Worm (Caenorhabditis elegans) whole organism, midembryonic: ENCODE data around the gene C03B1.3.

Experiments used
- T22C8.4 ChIP-seq: fragments of 200-800 bp; sonication (Bioruptor generic); IDR thresholded peaks from 2 replicates; pipeline ENCODE4 v1.3.6; 2022; ENCODE audit warnings: missing genetic modification characterization, missing compliant biosample characterization
- cog-1 ChIP-seq: sonication (generic microtip); optimal IDR thresholded peaks from 2 replicates; lab custom pipeline; 2016; ENCODE audit warnings: missing genetic modification characterization, missing compliant biosample characterization
- flt-1 ChIP-seq: fragments of 200-800 bp; sonication (Bioruptor generic); IDR thresholded peaks from 2 replicates; pipeline ENCODE4 v1.3.6; 2022; ENCODE audit warnings: missing genetic modification characterization, missing compliant biosample characterization
- klf-2 ChIP-seq: fragments of 200-800 bp; sonication (Bioruptor generic); conservative IDR thresholded peaks from 2 replicates; pipeline ENCODE4 v1.3.6; 2022; ENCODE audit warnings: missing genetic modification reagents, missing genetic modification characterization, missing compliant biosample characterization
- med-1 ChIP-seq: sonication (generic microtip); optimal IDR thresholded peaks from 2 replicates; lab custom pipeline; 2017; ENCODE audit warnings: missing genetic modification characterization, mild to moderate bottlenecking, missing compliant biosample characterization, antibody characterized with exemption, missing genetic modification reagents; ENCODE audit not compliant: insufficient read depth
- ref-1 ChIP-seq: fragments of 200-800 bp; sonication (Bioruptor generic); conservative IDR thresholded peaks from 2 replicates; pipeline ENCODE4 v1.3.6; 2022; ENCODE audit warnings: missing genetic modification reagents, missing genetic modification characterization, missing compliant biosample characterization
- tab-1 ChIP-seq: fragments of 200-800 bp; sonication (Bioruptor generic); IDR thresholded peaks from 2 replicates; pipeline ENCODE4 v1.3.6; 2022; ENCODE audit warnings: missing genetic modification characterization, missing compliant biosample characterization
- ztf-23 ChIP-seq: fragments of 200-800 bp; sonication (Bioruptor generic); IDR thresholded peaks from 2 replicates; pipeline ENCODE4 v1.3.6; 2022; ENCODE audit warnings: missing genetic modification reagents, missing genetic modification characterization, missing compliant biosample characterization
- ztf-29 ChIP-seq: fragments of 200-800 bp; sonication (Bioruptor generic); IDR thresholded peaks from 2 replicates; pipeline ENCODE4 v1.3.6; 2022; ENCODE audit warnings: missing genetic modification reagents, missing genetic modification characterization, missing compliant biosample characterization

Gene C03B1.3

DNA sequence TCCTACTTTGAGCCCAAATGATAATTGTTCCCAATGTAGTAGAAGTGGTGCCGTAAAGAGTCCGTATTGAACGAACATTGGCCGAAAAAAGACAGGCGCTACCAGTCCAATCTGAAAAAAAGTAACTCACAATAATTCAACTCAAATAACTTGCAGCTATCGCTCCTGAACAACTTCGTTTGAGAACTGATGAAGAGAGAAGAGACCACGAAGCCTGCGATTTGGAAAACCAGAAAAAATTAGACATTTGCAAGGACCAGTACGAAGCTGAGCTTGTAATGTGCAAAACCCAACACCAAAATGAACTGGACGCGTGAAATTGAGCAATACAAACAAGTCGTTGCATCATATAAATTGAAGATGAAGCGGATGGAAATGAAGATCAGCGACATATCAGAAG, 8.6 kb downstream of the C03B1.3 start, which contains the start of gene C03B1.1:
TSS of gene C03B1.1 (plus strand) at position 301 of the 400 bp plus-strand sequence.
- TF ChIP-seq tab-1 (GFP tag; lab: Robert Waterston, UW) (no peak), ref-1 (GFP tag; lab: Robert Waterston, UW) (no peak), ztf-29 (GFP tag; lab: Robert Waterston, UW) (no peak), flt-1 (GFP tag; lab: Robert Waterston, UW) (no peak), med-1 (no peak), cog-1 (tag; lab: Kevin White, UChicago) (no peak), ztf-23 (GFP tag; lab: Robert Waterston, UW) (no peak), klf-2 (no peak), T22C8.4 (GFP tag; lab: Robert Waterston, UW) (no peak)

DNA sequence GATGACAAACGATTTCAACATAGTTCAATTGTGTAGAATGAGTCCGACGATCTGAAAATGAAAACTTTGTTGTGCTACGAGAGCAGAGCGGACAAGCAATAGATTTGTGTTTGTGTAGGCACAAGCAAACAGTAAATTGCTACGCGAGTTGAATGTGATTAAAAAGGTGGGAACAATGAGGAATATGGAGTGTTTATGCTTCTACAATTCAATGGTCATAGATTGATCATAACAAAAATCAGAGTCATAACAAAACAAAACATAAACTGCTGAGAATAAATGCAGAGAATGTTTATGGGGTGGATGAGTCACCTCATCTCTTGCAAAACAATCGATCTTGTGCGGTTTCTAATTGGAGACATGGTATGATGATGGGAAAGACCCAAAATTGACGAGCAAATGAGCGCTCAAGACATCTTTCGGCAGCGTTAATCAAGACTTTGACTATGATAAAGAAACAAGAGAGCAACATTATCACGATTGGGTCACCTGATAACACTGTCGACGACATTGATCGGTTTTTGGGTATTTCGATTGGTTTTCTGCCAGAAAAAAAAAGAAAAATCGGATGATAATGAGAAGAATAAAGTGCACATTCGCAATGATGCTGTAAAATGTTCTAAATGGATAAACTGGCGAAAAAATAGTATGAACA, 11.9 kb downstream of the C03B1.3 start, which contains the start of gene lmp-1:
TSS of gene lmp-1 (minus strand) at position 51 of the 655 bp plus-strand sequence.
- TF ChIP-seq med-1 = no peak
- TF ChIP-seq T22C8.4 (GFP tag; lab: Robert Waterston, UW) = no peak

DNA sequence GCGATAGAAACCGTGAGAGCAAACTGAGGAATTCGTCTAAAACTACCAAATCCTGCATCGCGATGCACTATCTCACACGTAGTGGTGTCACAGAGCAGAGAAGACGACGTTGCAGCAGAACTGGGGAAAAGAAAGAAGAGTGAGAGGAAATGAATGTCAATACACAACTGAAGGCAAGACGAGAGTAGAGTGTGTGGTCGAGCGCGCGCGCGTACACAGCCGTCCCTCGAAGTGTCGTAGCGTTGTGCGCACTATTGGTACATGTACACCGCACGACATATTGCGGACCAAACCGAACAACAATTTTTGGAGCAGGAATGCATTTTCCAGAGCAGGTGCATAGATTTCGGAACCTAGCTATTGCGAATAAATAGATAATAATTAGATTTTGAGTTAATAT, 12.5 kb downstream of the C03B1.3 start:
- TF ChIP-seq ztf-23 (GFP tag; lab: Robert Waterston, UW) (0 out of 2 replicates have a peak, but pooled peaks have one; percentile 27), flt-1 (GFP tag; lab: Robert Waterston, UW) (peak; percentile 75), T22C8.4 (GFP tag; lab: Robert Waterston, UW) (no peak), klf-2 (no peak), tab-1 (GFP tag; lab: Robert Waterston, UW) (peak; percentile 37; the same call in 1 of the 2 replicates), ztf-29 (GFP tag; lab: Robert Waterston, UW) (no peak), ref-1 (GFP tag; lab: Robert Waterston, UW) (no peak), cog-1 (tag; lab: Kevin White, UChicago) (peak; percentile 67), med-1 (no peak)

DNA sequence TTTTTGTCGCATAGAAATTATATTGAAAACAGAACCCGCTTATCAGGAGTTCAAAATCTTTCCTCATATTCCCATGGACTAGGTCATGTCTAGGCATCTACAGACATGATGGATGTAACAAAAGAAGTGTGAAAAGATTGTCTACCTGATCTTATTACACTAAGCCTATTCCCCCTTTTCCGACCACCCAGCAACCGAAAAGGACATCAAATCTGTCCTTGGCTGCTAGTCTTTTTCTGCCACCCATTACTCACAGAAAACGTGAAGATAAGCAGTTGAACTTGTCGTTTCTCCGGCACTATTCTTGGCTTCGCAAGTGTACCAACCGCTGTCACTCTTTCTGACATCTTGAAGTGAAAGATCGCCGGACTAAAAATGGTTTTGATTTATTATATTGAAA, 17.1 kb downstream of the C03B1.3 start:
- TF ChIP-seq T22C8.4 (GFP tag; lab: Robert Waterston, UW) (no peak), med-1 (no peak), klf-2 (no peak), ztf-23 (GFP tag; lab: Robert Waterston, UW) (no peak), flt-1 (GFP tag; lab: Robert Waterston, UW) (no peak), tab-1 (GFP tag; lab: Robert Waterston, UW) (no peak), ztf-29 (GFP tag; lab: Robert Waterston, UW) (no peak), ref-1 (GFP tag; lab: Robert Waterston, UW) (no peak), cog-1 (tag; lab: Kevin White, UChicago) (no peak)

DNA sequence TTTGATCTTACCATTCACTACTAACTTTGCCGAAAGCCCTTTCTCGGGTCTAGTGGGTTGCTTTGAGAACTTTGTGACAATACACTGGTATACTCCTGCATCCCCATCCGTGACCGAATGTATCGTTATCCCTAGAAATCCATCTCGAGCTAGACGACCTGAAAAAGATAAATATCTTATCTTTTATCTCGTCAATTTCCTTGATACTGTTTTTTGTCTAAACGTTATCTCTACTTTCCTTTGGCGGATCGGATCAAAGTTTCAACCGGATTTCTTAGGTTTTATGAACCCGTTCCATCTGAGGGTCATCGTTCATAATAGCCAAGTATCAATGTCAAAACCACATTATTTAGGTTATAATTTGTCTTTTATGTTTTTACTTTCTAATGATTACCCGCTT, 18.7 kb downstream of the C03B1.3 start:
- no peak for TF ChIP-seq cog-1 (tag; lab: Kevin White, UChicago)
- no peak for TF ChIP-seq tab-1 (GFP tag; lab: Robert Waterston, UW)
- no peak for TF ChIP-seq ztf-23 (GFP tag; lab: Robert Waterston, UW)
- no peak for TF ChIP-seq med-1
- TF ChIP-seq ztf-29 (GFP tag; lab: Robert Waterston, UW) = no peak
- TF ChIP-seq flt-1 (GFP tag; lab: Robert Waterston, UW) = no peak
- no peak for TF ChIP-seq T22C8.4 (GFP tag; lab: Robert Waterston, UW)
- TF ChIP-seq ref-1 (GFP tag; lab: Robert Waterston, UW) = no peak
- no peak for TF ChIP-seq klf-2

DNA sequence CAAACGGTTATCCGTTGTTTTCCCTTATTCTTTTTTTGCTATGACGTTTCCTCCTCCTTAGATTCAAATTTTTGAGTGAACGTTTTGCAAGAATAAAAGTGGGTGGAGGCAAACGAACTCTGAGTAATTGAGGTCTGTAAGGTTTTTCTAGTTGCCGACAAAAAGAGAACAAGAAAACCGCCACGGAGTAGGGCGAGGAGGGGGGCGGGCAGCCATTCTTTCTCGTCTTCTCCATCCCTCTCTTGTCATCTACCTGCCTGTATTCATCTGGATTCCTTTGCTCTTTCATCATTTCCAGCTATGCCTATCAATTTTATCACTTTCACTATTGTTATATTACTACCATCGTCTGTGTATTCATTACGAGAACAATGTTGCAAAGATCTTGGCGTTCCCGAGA, 19.4 kb downstream of the C03B1.3 start, which contains the start of gene igdb-3:
TSS of gene igdb-3 (plus strand) at position 301 of the 400 bp plus-strand sequence.
- no peak for TF ChIP-seq ztf-29 (GFP tag; lab: Robert Waterston, UW)
- no peak for TF ChIP-seq T22C8.4 (GFP tag; lab: Robert Waterston, UW)
- TF ChIP-seq ztf-23 (GFP tag; lab: Robert Waterston, UW) = no peak
- TF ChIP-seq ref-1 (GFP tag; lab: Robert Waterston, UW) = no peak
- no peak for TF ChIP-seq klf-2
- TF ChIP-seq flt-1 (GFP tag; lab: Robert Waterston, UW) = no peak

DNA sequence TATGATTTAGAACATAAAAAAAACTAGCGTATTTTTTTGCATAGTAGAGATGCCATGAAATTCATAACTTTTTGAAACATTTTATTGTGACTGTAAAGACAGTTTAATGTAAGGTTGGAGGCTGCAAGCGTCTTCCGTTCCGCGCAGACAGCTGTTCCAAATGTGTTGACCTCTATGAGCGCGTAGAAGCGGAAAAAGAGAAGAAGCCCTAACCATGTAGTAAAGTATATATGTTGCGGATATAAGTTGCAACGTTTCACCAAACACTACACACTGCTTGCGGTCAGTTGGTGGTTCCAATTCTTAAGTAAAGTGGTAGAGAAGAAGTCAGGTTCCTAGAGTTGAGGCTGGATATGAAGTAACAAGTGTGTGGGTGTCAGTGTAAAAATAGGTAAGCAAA, 22.8 kb downstream of the C03B1.3 start:
- TF ChIP-seq T22C8.4 (GFP tag; lab: Robert Waterston, UW) (no peak), flt-1 (GFP tag; lab: Robert Waterston, UW) (no peak), cog-1 (tag; lab: Kevin White, UChicago) (no peak), ref-1 (GFP tag; lab: Robert Waterston, UW) (no peak), med-1 (no peak), ztf-29 (GFP tag; lab: Robert Waterston, UW) (no peak), tab-1 (GFP tag; lab: Robert Waterston, UW) (no peak), ztf-23 (GFP tag; lab: Robert Waterston, UW) (no peak), klf-2 (no peak)

DNA sequence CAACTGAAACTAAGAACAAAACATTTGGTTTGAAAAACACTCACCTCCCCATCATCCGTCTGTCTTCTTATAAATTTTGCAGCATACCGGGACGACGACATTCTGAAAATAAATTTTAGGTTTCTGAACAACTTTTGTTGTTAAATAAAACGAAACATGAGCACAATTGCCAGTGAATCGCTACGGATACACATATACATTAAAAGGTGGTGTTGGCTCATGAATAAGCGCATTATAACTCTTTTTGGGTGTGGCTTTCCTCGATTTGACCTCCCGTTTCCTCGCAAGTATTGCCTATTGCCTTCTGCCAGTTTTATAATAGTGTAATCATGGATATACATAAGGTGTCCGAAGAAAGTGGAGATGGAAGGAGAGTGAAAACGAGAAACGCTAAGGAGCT, 25.7 kb downstream of the C03B1.3 start, which contains the start of gene igcm-2:
TSS of gene igcm-2 (minus strand) at position 101 of the 400 bp plus-strand sequence.
- TF ChIP-seq tab-1 (GFP tag; lab: Robert Waterston, UW) = no peak
- no peak for TF ChIP-seq ztf-29 (GFP tag; lab: Robert Waterston, UW)
- no peak for TF ChIP-seq cog-1 (tag; lab: Kevin White, UChicago)
- TF ChIP-seq flt-1 (GFP tag; lab: Robert Waterston, UW) = no peak

DNA sequence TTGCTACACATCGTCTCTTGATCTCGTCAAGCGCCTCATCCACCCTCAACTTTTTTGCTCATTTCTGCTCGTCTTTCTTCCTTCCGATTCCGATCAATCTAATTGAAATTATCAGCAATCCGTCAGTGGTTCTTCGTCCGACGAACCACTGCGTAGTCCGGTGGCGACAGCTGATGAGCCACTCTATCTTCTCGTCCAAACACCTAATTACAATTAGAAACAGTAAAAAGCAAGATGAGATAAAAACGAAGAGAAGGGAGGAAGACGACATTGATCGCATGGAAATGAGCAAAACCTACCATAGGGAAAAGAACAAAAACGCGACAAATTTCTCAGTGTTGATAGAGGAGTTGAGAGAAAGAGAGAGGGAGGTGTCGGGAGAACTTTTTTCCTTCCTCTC, 33.6 kb downstream of the C03B1.3 start:
- TF ChIP-seq ref-1 (GFP tag; lab: Robert Waterston, UW) (no peak), tab-1 (GFP tag; lab: Robert Waterston, UW) (no peak), cog-1 (tag; lab: Kevin White, UChicago) (no peak)

DNA sequence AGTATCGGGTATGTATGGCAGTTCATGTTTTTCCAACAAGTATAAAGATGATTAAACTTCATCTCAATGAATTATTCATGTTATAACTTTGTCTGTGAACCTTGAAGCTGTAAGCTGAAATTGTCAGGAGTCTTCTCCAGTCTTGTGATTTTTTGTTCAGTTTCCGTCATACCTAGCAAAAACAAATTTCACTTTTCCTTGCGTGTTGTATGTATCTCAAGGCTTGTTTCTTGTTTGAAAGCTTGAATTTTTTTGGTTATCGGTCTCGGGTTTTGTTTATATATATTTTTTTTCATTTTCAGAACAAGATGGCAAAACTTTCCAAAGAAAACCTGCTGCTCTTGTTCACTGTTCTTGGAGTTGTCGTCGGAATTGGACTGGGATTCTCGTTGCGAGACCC, 37.3 kb downstream of the C03B1.3 start, which contains the start of gene glt-4:
TSS of gene glt-4 (plus strand) at position 301 of the 400 bp plus-strand sequence.
- TF ChIP-seq klf-2 = no peak
